Worm (Caenorhabditis elegans) whole organism, L2 larva: ENCODE data around the gene cuc-1.

Experiments
- C34F6.9 ChIP-seq: fragments of 150-350 bp; optimal IDR thresholded peaks from 2 replicates; lab custom pipeline; 2014; ENCODE audit warnings: missing biosample characterization, missing genetic modification characterization
- F13H6.1 ChIP-seq: sonication (generic microtip); optimal IDR thresholded peaks from 2 replicates; lab custom pipeline; 2016; ENCODE audit warnings: missing genetic modification characterization, missing compliant biosample characterization
- R02D3.7 ChIP-seq: fragments of 150-350 bp; optimal IDR thresholded peaks from 2 replicates; lab custom pipeline; 2014; ENCODE audit warnings: missing biosample characterization, missing genetic modification characterization
- Y55F3AM.14 ChIP-seq: fragments of 200-800 bp; sonication (Bioruptor generic); optimal IDR thresholded peaks from 2 replicates; lab custom pipeline; 2018; ENCODE audit warnings: mild to moderate bottlenecking, missing genetic modification characterization, missing compliant biosample characterization
- ZK546.5 ChIP-seq: sonication (generic microtip); optimal IDR thresholded peaks from 2 replicates; lab custom pipeline; 2017; ENCODE audit warnings: missing biosample characterization, missing genetic modification characterization
- alr-1 ChIP-seq: fragments of 150-350 bp; optimal IDR thresholded peaks from 2 replicates; lab custom pipeline; 2014; ENCODE audit warnings: missing biosample characterization, missing genetic modification characterization
- aly-2 ChIP-seq: fragments of 150-350 bp; optimal IDR thresholded peaks from 2 replicates; lab custom pipeline; 2014; ENCODE audit warnings: missing biosample characterization, missing genetic modification characterization
- ama-1 ChIP-seq: fragments of 150-350 bp; optimal IDR thresholded peaks from 2 replicates; lab custom pipeline; 2018; ENCODE audit warnings: inconsistent platforms
- blmp-1 ChIP-seq: sonication (generic microtip); optimal IDR thresholded peaks from 2 replicates; lab custom pipeline; 2017; ENCODE audit warnings: missing genetic modification characterization, mild to moderate bottlenecking, missing compliant biosample characterization, antibody characterized with exemption, moderate library complexity; ENCODE audit not compliant: insufficient read depth
- ceh-16 ChIP-seq: fragments of 150-350 bp; optimal IDR thresholded peaks from 2 replicates; lab custom pipeline; 2014; ENCODE audit warnings: missing biosample characterization, missing genetic modification characterization
- ceh-82 ChIP-seq: fragments of 150-350 bp; optimal IDR thresholded peaks from 2 replicates; lab custom pipeline; 2014; ENCODE audit warnings: missing biosample characterization, missing genetic modification characterization
- crh-2 ChIP-seq: sonication (generic microtip); optimal IDR thresholded peaks from 2 replicates; lab custom pipeline; 2017; ENCODE audit warnings: missing biosample characterization, missing genetic modification characterization
- dmd-4 ChIP-seq: sonication (generic microtip); optimal IDR thresholded peaks from 2 replicates; lab custom pipeline; 2017; ENCODE audit warnings: missing biosample characterization, missing genetic modification characterization
- egl-27 ChIP-seq: sonication (generic microtip); optimal IDR thresholded peaks from 3 replicates; lab custom pipeline; 2017; ENCODE audit warnings: missing biosample characterization, missing genetic modification reagents, missing genetic modification characterization
- elt-1 ChIP-seq: fragments of 150-350 bp; optimal IDR thresholded peaks from 2 replicates; lab custom pipeline; 2014; ENCODE audit warnings: missing biosample characterization, missing genetic modification characterization
- elt-3 ChIP-seq: sonication (generic microtip); optimal IDR thresholded peaks from 2 replicates; lab custom pipeline; 2017; ENCODE audit warnings: missing biosample characterization, missing genetic modification characterization
- fos-1 ChIP-seq: fragments of 150-350 bp; optimal IDR thresholded peaks from 2 replicates; lab custom pipeline; 2014; ENCODE audit warnings: missing biosample characterization, missing genetic modification characterization
- gmeb-1 ChIP-seq: fragments of 150-350 bp; optimal IDR thresholded peaks from 2 replicates; lab custom pipeline; 2014; ENCODE audit warnings: missing biosample characterization, missing genetic modification characterization
- lin-11 ChIP-seq: fragments of 150-350 bp; sonication (generic microtip); optimal IDR thresholded peaks from 2 replicates; lab custom pipeline; 2014; ENCODE audit warnings: missing biosample characterization, missing genetic modification characterization, inconsistent platforms, mixed read lengths
- lin-13 ChIP-seq: fragments of 150-350 bp; optimal IDR thresholded peaks from 2 replicates; lab custom pipeline; 2014; ENCODE audit warnings: missing biosample characterization, missing genetic modification reagents, missing genetic modification characterization
- lin-39 ChIP-seq: fragments of 150-350 bp; optimal IDR thresholded peaks from 2 replicates; lab custom pipeline; 2014; ENCODE audit warnings: missing biosample characterization, missing genetic modification reagents, missing genetic modification characterization
- lsy-2 ChIP-seq, 2 experiments: fragments of 150-350 bp in 1 of 2; sonication (generic microtip) in 1 of 2; optimal IDR thresholded peaks; 2 replicates each; lab custom pipeline; 2014 to 2017; ENCODE audit warnings: missing biosample characterization in 2 of 2, missing genetic modification characterization in 2 of 2
- mab-5 ChIP-seq: fragments of 150-350 bp; optimal IDR thresholded peaks from 2 replicates; lab custom pipeline; 2014; ENCODE audit warnings: missing biosample characterization, missing genetic modification characterization
- mbf-1 ChIP-seq: sonication (generic microtip); optimal IDR thresholded peaks from 2 replicates; lab custom pipeline; 2017; ENCODE audit warnings: missing biosample characterization, missing genetic modification characterization
- mdl-1 ChIP-seq, 2 experiments: fragments of 150-350 bp in 1 of 2; sonication (generic microtip) in 1 of 2; optimal IDR thresholded peaks; 2 replicates each; lab custom pipeline; 2017; ENCODE audit warnings: missing biosample characterization in 2 of 2, missing genetic modification characterization in 2 of 2
- nhr-10 ChIP-seq: sonication (generic microtip); optimal IDR thresholded peaks from 2 replicates; lab custom pipeline; 2017; ENCODE audit warnings: missing biosample characterization, missing genetic modification characterization
- nhr-11 ChIP-seq: fragments of 150-350 bp; optimal IDR thresholded peaks from 2 replicates; lab custom pipeline; 2014; ENCODE audit warnings: missing biosample characterization, missing genetic modification characterization
- nhr-12 ChIP-seq: fragments of 150-350 bp; optimal IDR thresholded peaks from 2 replicates; lab custom pipeline; 2014; ENCODE audit warnings: missing biosample characterization, missing genetic modification characterization
- nhr-129 ChIP-seq: fragments of 150-350 bp; optimal IDR thresholded peaks from 2 replicates; lab custom pipeline; 2014; ENCODE audit warnings: missing biosample characterization, missing genetic modification characterization
- nhr-21 ChIP-seq: fragments of 150-350 bp; optimal IDR thresholded peaks from 2 replicates; lab custom pipeline; 2014; ENCODE audit warnings: missing biosample characterization, missing genetic modification characterization
- nhr-23 ChIP-seq: fragments of 150-350 bp; optimal IDR thresholded peaks from 2 replicates; lab custom pipeline; 2014; ENCODE audit warnings: missing biosample characterization, missing genetic modification reagents, missing genetic modification characterization
- nhr-237 ChIP-seq: fragments of 150-350 bp; optimal IDR thresholded peaks from 2 replicates; lab custom pipeline; 2014; ENCODE audit warnings: missing biosample characterization, missing genetic modification characterization
- nhr-25 ChIP-seq: fragments of 150-350 bp; sonication (generic microtip); optimal IDR thresholded peaks from 3 replicates; lab custom pipeline; 2014; ENCODE audit warnings: missing biosample characterization, missing genetic modification characterization
- nhr-6 ChIP-seq: fragments of 150-350 bp; optimal IDR thresholded peaks from 2 replicates; lab custom pipeline; 2014; ENCODE audit warnings: missing biosample characterization, missing genetic modification characterization
- nhr-77 ChIP-seq: fragments of 150-350 bp; optimal IDR thresholded peaks from 2 replicates; lab custom pipeline; 2014; ENCODE audit warnings: missing biosample characterization, missing genetic modification characterization
- peb-1 ChIP-seq: fragments of 150-350 bp; optimal IDR thresholded peaks from 2 replicates; lab custom pipeline; 2014; ENCODE audit warnings: missing biosample characterization, missing genetic modification characterization
- sem-4 ChIP-seq: fragments of 150-350 bp; optimal IDR thresholded peaks from 2 replicates; lab custom pipeline; 2014; ENCODE audit warnings: missing biosample characterization, missing genetic modification reagents, missing genetic modification characterization
- skn-1 ChIP-seq: sonication (generic microtip); optimal IDR thresholded peaks from 2 replicates; lab custom pipeline; 2017; ENCODE audit warnings: missing biosample characterization, missing genetic modification characterization
- sma-3 ChIP-seq: sonication (generic microtip); optimal IDR thresholded peaks from 2 replicates; lab custom pipeline; 2016; ENCODE audit warnings: missing genetic modification reagents, missing genetic modification characterization, missing compliant biosample characterization
- sma-9 ChIP-seq, 2 experiments: fragments of 150-350 bp in 1 of 2; sonication (generic microtip) in 1 of 2; optimal IDR thresholded peaks; 2 replicates each; lab custom pipeline; 2014 to 2016; ENCODE audit warnings: missing genetic modification characterization in 2 of 2, mild to moderate bottlenecking in 1 of 2, missing biosample characterization in 1 of 2, missing compliant biosample characterization in 1 of 2, missing genetic modification reagents in 1 of 2, moderate library complexity in 1 of 2
- snpc-4 ChIP-seq: fragments of 150-350 bp; optimal IDR thresholded peaks from 2 replicates; lab custom pipeline; 2014; ENCODE audit warnings: missing biosample characterization, missing genetic modification characterization
- unc-39 ChIP-seq: fragments of 150-350 bp; optimal IDR thresholded peaks from 2 replicates; lab custom pipeline; 2014; ENCODE audit warnings: missing biosample characterization, missing genetic modification characterization
- unc-55 ChIP-seq: fragments of 150-350 bp; sonication (generic microtip); optimal IDR thresholded peaks from 3 replicates; lab custom pipeline; 2014; ENCODE audit warnings: missing biosample characterization, missing genetic modification reagents, missing genetic modification characterization
- unc-62 ChIP-seq: fragments of 150-350 bp; optimal IDR thresholded peaks from 2 replicates; lab custom pipeline; 2014; ENCODE audit warnings: missing biosample characterization, missing genetic modification reagents, missing genetic modification characterization
- zag-1 ChIP-seq: fragments of 150-350 bp; optimal IDR thresholded peaks from 2 replicates; lab custom pipeline; 2014; ENCODE audit warnings: missing biosample characterization, missing genetic modification characterization
- ztf-1 ChIP-seq: fragments of 200-800 bp; sonication (Bioruptor generic); conservative IDR thresholded peaks from 2 replicates; pipeline ENCODE4 v1.3.6; 2022; ENCODE audit warnings: missing genetic modification characterization, missing compliant biosample characterization
- ztf-11 ChIP-seq: sonication (generic microtip); optimal IDR thresholded peaks from 2 replicates; lab custom pipeline; 2017; ENCODE audit warnings: missing biosample characterization, missing genetic modification characterization
- ztf-4 ChIP-seq: fragments of 150-350 bp; optimal IDR thresholded peaks from 2 replicates; lab custom pipeline; 2014; ENCODE audit warnings: missing biosample characterization, missing genetic modification characterization

cuc-1 gene

ce11 chrIII:7891573-7892306 lies 31.0 kb upstream of the cuc-1 start, which contains the start of the genes ZK688.5 and fahd-1:
TSS of gene ZK688.5 (minus strand) at chrIII:7891623.
TSS of gene fahd-1 (plus strand) at chrIII:7892256.
- TF ChIP-seq unc-62 (GFP tag; lab: Kevin White, UChicago) = no peak
- TF ChIP-seq nhr-77 (tag; lab: Kevin White, UChicago) = no peak
- TF ChIP-seq sma-3 (GFP tag; lab: Kevin White, UChicago) = peak; percentile 70
- no peak for TF ChIP-seq mbf-1 (tag; lab: Kevin White, UChicago)
- peak; percentile 93 for TF ChIP-seq fos-1 (tag; lab: Kevin White, UChicago)
- TF ChIP-seq ceh-82 = no peak
- peak; percentile 37 for TF ChIP-seq egl-27 (tag; lab: Kevin White, UChicago)
- TF ChIP-seq F13H6.1 (tag; lab: Kevin White, UChicago) = peak; percentile 87
- peak; percentile 65 for TF ChIP-seq gmeb-1 (tag; lab: Kevin White, UChicago)
- TF ChIP-seq nhr-21 (tag; lab: Kevin White, UChicago) = peak; percentile 77
- no peak for TF ChIP-seq nhr-11 (tag; lab: Kevin White, UChicago)
- no peak for TF ChIP-seq nhr-23 (tag; lab: Kevin White, UChicago)
- TF ChIP-seq skn-1 (tag; lab: Kevin White, UChicago) = no peak
- TF ChIP-seq alr-1 (tag; lab: Kevin White, UChicago) = no peak
- no peak for TF ChIP-seq dmd-4 (tag; lab: Kevin White, UChicago)
- TF ChIP-seq sem-4 (tag; lab: Kevin White, UChicago) = peak; percentile 67
- TF ChIP-seq lin-11 (tag; lab: Kevin White, UChicago) = no peak
- TF ChIP-seq nhr-10 = no peak
- no peak for TF ChIP-seq elt-1 (tag; lab: Kevin White, UChicago)
- peak; percentile 35 for TF ChIP-seq ama-1 (lab: Kevin White, UChicago)
- TF ChIP-seq nhr-129 (tag; lab: Kevin White, UChicago) = peak; percentile 82
- TF ChIP-seq ZK546.5 (tag; lab: Kevin White, UChicago) = no peak
- no peak for TF ChIP-seq unc-39 (tag; lab: Kevin White, UChicago)
- TF ChIP-seq nhr-237 (tag; lab: Kevin White, UChicago) = no peak
- no peak for TF ChIP-seq aly-2 (tag; lab: Kevin White, UChicago)
- TF ChIP-seq nhr-12 = no peak
- TF ChIP-seq snpc-4 = peak; percentile 47
- peak; percentile 60 to 69 for TF ChIP-seq lsy-2 (tag; optimal IDR thresholded peaks at IDR 0.05; lab: Kevin White, UChicago)
- peak; percentile 78 for TF ChIP-seq unc-55
- TF ChIP-seq ceh-16 (tag; lab: Kevin White, UChicago) = no peak
- TF ChIP-seq zag-1 (tag; lab: Kevin White, UChicago) = peak; percentile 16
- peak; percentile 87 for TF ChIP-seq C34F6.9
- TF ChIP-seq Y55F3AM.14 (GFP tag; lab: Kevin White, UChicago) = no peak
- peak; percentile 87 for TF ChIP-seq blmp-1 (tag; lab: Kevin White, UChicago)
- peak; percentile 18 for TF ChIP-seq ztf-4
- TF ChIP-seq nhr-25 (tag; lab: Kevin White, UChicago) = peak; percentile 88
- peak; percentile 52 to 80 for TF ChIP-seq mdl-1 (tag; optimal IDR thresholded peaks at IDR 0.05; lab: Kevin White, UChicago)
- TF ChIP-seq R02D3.7 (tag; lab: Kevin White, UChicago) = no peak
- TF ChIP-seq lin-13 (GFP tag; lab: Kevin White, UChicago) = peak; percentile 34
- TF ChIP-seq peb-1 = no peak
- TF ChIP-seq mab-5 = no peak
- TF ChIP-seq nhr-6 (tag; lab: Kevin White, UChicago) = no peak
- TF ChIP-seq ztf-11 = no peak
- peak; percentile 84 for TF ChIP-seq sma-9 (GFP tag; optimal IDR thresholded peaks at IDR 0.05; lab: Kevin White, UChicago)
- no peak for TF ChIP-seq sma-9 (tag; optimal IDR thresholded peaks at IDR 0.05; lab: Kevin White, UChicago)
- TF ChIP-seq crh-2 (tag; lab: Kevin White, UChicago) = peak; percentile 85
- no peak for TF ChIP-seq ztf-1 (GFP tag; lab: Robert Waterston, UW)
- TF ChIP-seq elt-3 (tag; lab: Kevin White, UChicago) = no peak
- TF ChIP-seq lin-39 (tag; lab: Kevin White, UChicago) = no peak
- TF ChIP-seq, all 48 proteins: peak for 21
